Worm (Caenorhabditis elegans) whole organism, mixed stage, embryonic: ENCODE data around the gene ZK287.4.

Experiments
- bed-3 ChIP-seq: fragments of 200-800 bp; sonication (Bioruptor generic); optimal IDR thresholded peaks from 3 replicates; lab custom pipeline; 2018; ENCODE audit warnings: mild to moderate bottlenecking, missing genetic modification characterization, moderate library complexity, missing compliant biosample characterization
- cnd-1 ChIP-seq: fragments of 200-800 bp; sonication (Bioruptor generic); optimal IDR thresholded peaks from 2 replicates; lab custom pipeline; 2018; ENCODE audit warnings: mild to moderate bottlenecking, missing genetic modification characterization, missing compliant biosample characterization
- elt-1 ChIP-seq: sonication (generic microtip); optimal IDR thresholded peaks from 2 replicates; lab custom pipeline; 2017; ENCODE audit warnings: missing genetic modification characterization, mild to moderate bottlenecking, missing compliant biosample characterization, antibody characterized with exemption, moderate library complexity, borderline replicate concordance; ENCODE audit not compliant: insufficient read depth
- lsy-2 ChIP-seq: fragments of 150-350 bp; optimal IDR thresholded peaks from 2 replicates; lab custom pipeline; 2014; ENCODE audit warnings: missing biosample characterization, missing genetic modification characterization
- nhr-12 ChIP-seq: fragments of 150-350 bp; optimal IDR thresholded peaks from 2 replicates; lab custom pipeline; 2014; ENCODE audit warnings: missing biosample characterization, missing genetic modification characterization
- nhr-237 ChIP-seq: fragments of 150-350 bp; optimal IDR thresholded peaks from 2 replicates; lab custom pipeline; 2014; ENCODE audit warnings: missing biosample characterization, missing genetic modification characterization
- nhr-76 ChIP-seq: sonication (generic microtip); optimal IDR thresholded peaks from 2 replicates; lab custom pipeline; 2017; ENCODE audit warnings: missing biosample characterization, missing genetic modification characterization
- pha-4 ChIP-seq: fragments of 150-350 bp; optimal IDR thresholded peaks from 2 replicates; lab custom pipeline; 2018; ENCODE audit warnings: missing biosample characterization, missing genetic modification reagents, missing genetic modification characterization
- snpc-4 ChIP-seq: fragments of 150-350 bp; optimal IDR thresholded peaks from 2 replicates; lab custom pipeline; 2014; ENCODE audit warnings: missing biosample characterization, missing genetic modification characterization
- tbx-8 ChIP-seq: fragments of 200-800 bp; sonication (Bioruptor generic); optimal IDR thresholded peaks from 2 replicates; lab custom pipeline; 2018; ENCODE audit warnings: mild to moderate bottlenecking, missing genetic modification characterization, moderate library complexity, missing compliant biosample characterization
- unc-62 ChIP-seq: fragments of 150-350 bp; optimal IDR thresholded peaks from 2 replicates; lab custom pipeline; 2014; ENCODE audit warnings: missing biosample characterization, missing genetic modification reagents, missing genetic modification characterization

DNA sequence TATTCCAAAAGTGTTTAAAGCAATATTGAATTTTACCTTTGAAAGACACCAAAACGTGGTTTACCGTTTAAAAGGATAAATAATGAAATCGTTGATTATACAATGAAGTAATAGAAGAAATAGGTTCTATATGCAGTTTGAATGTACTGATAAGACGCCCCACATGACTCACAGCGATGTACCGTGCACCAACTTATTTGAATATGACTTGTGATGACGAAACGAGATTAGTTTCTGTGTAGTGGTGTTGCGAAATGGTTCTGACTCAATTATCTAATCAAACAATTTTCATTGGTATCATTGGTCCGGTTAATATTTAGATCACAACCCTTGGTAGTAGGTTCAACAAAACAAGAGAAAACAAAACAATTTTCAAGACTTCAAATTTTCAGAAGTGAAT is 25.7 kb upstream of the ZK287.4 start:
- TF ChIP-seq tbx-8 (GFP tag; lab: Kevin White, UChicago) = no peak
- no peak for TF ChIP-seq snpc-4
- no peak for TF ChIP-seq nhr-12
- TF ChIP-seq nhr-237 (tag; lab: Kevin White, UChicago) = no peak
- TF ChIP-seq unc-62 = no peak
- no peak for TF ChIP-seq cnd-1 (tag; lab: Kevin White, UChicago)
- no peak for TF ChIP-seq bed-3 (GFP tag; lab: Kevin White, UChicago)
- TF ChIP-seq elt-1 = no peak
- TF ChIP-seq nhr-76 = no peak
- TF ChIP-seq lsy-2 (tag; lab: Kevin White, UChicago) = no peak
- TF ChIP-seq pha-4 = no peak
